Worm (Caenorhabditis elegans) whole organism, L1 larva: ENCODE measurements around the gene nspc-1.

Experiments used
- alr-1 ChIP-seq: fragments of 200-800 bp; sonication (Bioruptor generic); optimal IDR thresholded peaks from 2 replicates; lab custom pipeline; 2018; ENCODE audit warnings: borderline replicate concordance, mild to moderate bottlenecking, missing genetic modification characterization, missing compliant biosample characterization
- aly-2 ChIP-seq: fragments of 150-350 bp; optimal IDR thresholded peaks from 2 replicates; lab custom pipeline; 2014; ENCODE audit warnings: missing biosample characterization, missing genetic modification characterization
- jun-1 ChIP-seq: fragments of 150-350 bp; optimal IDR thresholded peaks from 2 replicates; lab custom pipeline; 2014; ENCODE audit warnings: missing biosample characterization, missing genetic modification reagents, missing genetic modification characterization
- lin-35 ChIP-seq, 2 experiments: fragments of 150-350 bp; optimal IDR thresholded peaks; 2 replicates each; lab custom pipeline; 2014; ENCODE audit warnings: missing biosample characterization in 2 of 2, missing genetic modification characterization in 2 of 2, missing genetic modification reagents in 2 of 2
- lin-39 ChIP-seq: fragments of 150-350 bp; optimal IDR thresholded peaks from 2 replicates; lab custom pipeline; 2014; ENCODE audit warnings: missing biosample characterization, missing genetic modification reagents, missing genetic modification characterization
- mep-1 ChIP-seq: fragments of 150-350 bp; optimal IDR thresholded peaks from 2 replicates; lab custom pipeline; 2014; ENCODE audit warnings: missing biosample characterization, missing genetic modification characterization
- nhr-28 ChIP-seq: fragments of 150-350 bp; optimal IDR thresholded peaks from 2 replicates; lab custom pipeline; 2014; ENCODE audit warnings: missing biosample characterization, missing genetic modification characterization
- pqm-1 ChIP-seq: sonication (generic microtip); optimal IDR thresholded peaks from 3 replicates; lab custom pipeline; 2017; ENCODE audit warnings: missing biosample characterization, missing genetic modification characterization
- snu-23 ChIP-seq: sonication (generic microtip); optimal IDR thresholded peaks from 2 replicates; lab custom pipeline; 2016; ENCODE audit warnings: missing genetic modification characterization, missing compliant biosample characterization
- sup-37 ChIP-seq: fragments of 200-800 bp; sonication (Bioruptor generic); optimal IDR thresholded peaks from 2 replicates; lab custom pipeline; 2018; ENCODE audit warnings: mild to moderate bottlenecking, missing genetic modification characterization, missing compliant biosample characterization

DNA sequence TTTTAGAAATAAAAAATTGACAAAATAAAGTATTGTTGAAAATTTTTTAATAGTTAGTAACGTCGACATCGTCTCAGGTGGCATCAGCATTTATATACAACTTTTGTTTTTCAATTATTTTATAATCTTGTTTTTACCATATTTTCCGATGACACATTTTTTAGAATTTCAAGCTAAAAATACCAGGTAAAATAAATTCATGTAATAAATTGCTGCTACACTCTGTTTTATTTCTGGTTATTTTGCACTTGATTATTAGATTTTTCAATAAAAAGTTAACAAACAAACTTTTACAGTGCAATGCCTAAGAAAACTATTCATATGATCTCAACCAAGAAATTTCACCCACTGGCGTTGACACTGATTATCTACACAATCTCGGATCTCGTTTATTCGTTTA, 13.3 kb downstream of the nspc-1 start, which contains the start of gene C03G5.14:
- no peak for TF ChIP-seq pqm-1 (tag; lab: Kevin White, UChicago)
- TF ChIP-seq snu-23 (GFP tag; lab: Kevin White, UChicago) = no peak
- no peak for TF ChIP-seq alr-1
- TF ChIP-seq nhr-28 (tag; lab: Kevin White, UChicago) = no peak
- no peak for TF ChIP-seq jun-1
- no peak for TF ChIP-seq aly-2
- TF ChIP-seq lin-39 (tag; lab: Kevin White, UChicago) = no peak
- no peak for TF ChIP-seq lin-35 (GFP tag; optimal IDR thresholded peaks at IDR 0.05; lab: Kevin White, UChicago)
- TF ChIP-seq mep-1 = no peak
- TF ChIP-seq sup-37 = no peak
